Worm (Caenorhabditis elegans): Measurements from ENCODE around the gene C33H5.2.

The C33H5.2 gene

DNA sequence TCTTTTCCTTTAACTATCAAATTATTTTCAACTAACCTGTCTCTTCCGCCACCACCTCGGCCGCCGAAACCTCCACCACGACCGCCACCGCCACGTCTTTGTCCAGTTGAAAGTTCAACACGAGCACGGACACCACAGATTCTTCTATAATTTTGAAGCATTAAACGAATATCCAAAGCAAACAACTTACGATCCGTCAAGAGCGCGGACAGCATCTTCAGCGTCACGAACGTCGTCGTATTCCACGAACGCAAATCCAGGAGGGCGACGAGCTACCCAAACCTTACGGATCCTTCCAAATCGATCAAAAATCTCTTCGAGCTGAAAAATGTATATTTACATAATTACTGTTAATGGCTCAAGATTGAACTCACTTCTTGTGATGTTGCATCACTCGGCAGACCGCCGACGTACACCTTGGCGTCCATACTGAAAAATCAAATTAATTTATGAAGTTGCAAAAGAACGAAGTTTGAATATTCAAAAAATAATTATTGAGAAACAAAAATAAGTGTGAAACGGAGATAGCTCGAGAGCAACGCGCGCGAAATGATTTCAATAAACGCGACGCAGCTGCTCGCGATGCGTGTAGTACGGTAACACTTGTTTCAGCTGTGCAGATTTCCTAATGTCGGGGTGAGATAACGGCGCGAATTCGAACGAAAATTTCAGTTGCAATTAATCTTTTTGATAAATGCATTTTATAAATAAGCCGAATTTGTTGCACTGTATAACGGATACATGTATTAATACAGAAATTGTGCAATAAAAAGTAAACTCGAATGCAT is 13.8 kb upstream of the C33H5.2 start, which contains the start of gene rsp-6 (continued):
- TF ChIP-seq nhr-102 (tag; optimal IDR thresholded peaks at IDR 0.05) (peak; percentile 61), ctbp-1 (GFP tag; IDR thresholded peaks at IDR 0.05) (peak; percentile 41; the same call in 1 of the 2 replicates), T26A8.4 (GFP tag; IDR thresholded peaks at IDR 0.05) (peak; percentile 69), T20F7.1 (GFP tag; optimal IDR thresholded peaks at IDR 0.05) (peak; percentile 81), Y75B8A.6 (GFP tag; IDR thresholded peaks at IDR 0.05) (no peak), gei-8 (GFP tag; optimal IDR thresholded peaks at IDR 0.05) (no peak), F44E2.7 (GFP tag; IDR thresholded peaks at IDR 0.05) (no peak), nhr-237 (tag; optimal IDR thresholded peaks at IDR 0.05) (no peak), nhr-10 (tag; optimal IDR thresholded peaks at IDR 0.05) (no peak), dve-1 (tag; optimal IDR thresholded peaks at IDR 0.05; ENCODE audit: insufficient read depth) (peak; percentile 90), F37D6.2 (tag; optimal IDR thresholded peaks at IDR 0.05) (peak; percentile 33), arid-1 (GFP tag; conservative IDR thresholded peaks at IDR 0.05) (peak; percentile 69), Y48G9A.11 (GFP tag; IDR thresholded peaks at IDR 0.05) (peak; percentile 18; the same call in 1 of the 2 replicates), hif-1 (tag; optimal IDR thresholded peaks at IDR 0.05) (peak in 1 of 2 experiments; percentile 75), nhr-111 (GFP tag; optimal IDR thresholded peaks at IDR 0.05) (no peak), daf-19 (GFP tag; conservative IDR thresholded peaks at IDR 0.05) (no peak), saeg-2 (GFP tag; IDR thresholded peaks at IDR 0.05) (no peak), ces-1 (GFP tag; optimal IDR thresholded peaks at IDR 0.05) (no peak), ceh-62 (tag; optimal IDR thresholded peaks at IDR 0.05) (no peak), madf-9 (GFP tag; conservative IDR thresholded peaks at IDR 0.05) (peak; percentile 72), duxl-1 (tag; optimal IDR thresholded peaks at IDR 0.05; ENCODE audit: poor library complexity) (peak; percentile 44), lin-15B (tag; optimal IDR thresholded peaks at IDR 0.05) (peak; percentile 51), snpc-1.2 (GFP tag; IDR thresholded peaks at IDR 0.05) (0 out of 2 replicates have a peak, but pooled peaks have one; percentile 14), egl-27 (tag; optimal IDR thresholded peaks at IDR 0.05) (no peak), hmg-1.1 (GFP tag; IDR thresholded peaks at IDR 0.05) (peak; percentile 45; the same call in 1 of the 2 replicates), sdz-12 (GFP tag; optimal IDR thresholded peaks at IDR 0.05) (no peak), nhr-28 (tag; optimal IDR thresholded peaks at IDR 0.05) (peak; percentile 60), egl-43 (GFP tag; IDR thresholded peaks at IDR 0.05) (no peak), nhr-76 (tag; optimal IDR thresholded peaks at IDR 0.05) (no peak), hlh-30 (tag; optimal IDR thresholded peaks at IDR 0.05; ENCODE audit: insufficient read depth) (peak; percentile 84), mes-2 (tag; optimal IDR thresholded peaks at IDR 0.05; ENCODE audit: poor library complexity, severe bottlenecking) (peak; percentile 90), zfp-2 (tag; optimal IDR thresholded peaks at IDR 0.05) (peak; percentile 16), ztf-11 (tag; optimal IDR thresholded peaks at IDR 0.05) (no peak), cey-2 (tag; optimal IDR thresholded peaks at IDR 0.05; ENCODE audit: borderline replicate concordance, insufficient read depth) (no peak), lin-39 (tag; optimal IDR thresholded peaks at IDR 0.05) (no peak), daf-16 (GFP tag; optimal IDR thresholded peaks at IDR 0.05) (peak in 1 of 2 experiments; percentile 1), daf-16 (tag; optimal IDR thresholded peaks at IDR 0.05) (peak; percentile 77), set-16 (GFP tag; IDR thresholded peaks at IDR 0.05) (no peak), nhr-48 (tag; optimal IDR thresholded peaks at IDR 0.05) (peak; percentile 16), F49E8.2 (tag; optimal IDR thresholded peaks at IDR 0.05; ENCODE audit: borderline replicate concordance) (no peak), lin-1 (GFP tag; IDR thresholded peaks at IDR 0.05) (no peak), ceh-32 (tag; optimal IDR thresholded peaks at IDR 0.05; ENCODE audit: poor library complexity) (no peak), dmd-9 (GFP tag; IDR thresholded peaks at IDR 0.05) (no peak), nhr-77 (tag; optimal IDR thresholded peaks at IDR 0.05) (peak; percentile 78), ZK546.5 (tag; optimal IDR thresholded peaks at IDR 0.05) (no peak), zip-2 (tag; optimal IDR thresholded peaks at IDR 0.05) (no peak), mxl-2 (GFP tag; conservative IDR thresholded peaks at IDR 0.05) (no peak), jun-1 (tag; optimal IDR thresholded peaks at IDR 0.05) (peak; percentile 15)
